Worm (Caenorhabditis elegans) whole organism, L4 larva: ENCODE results near the gene B0454.5.

Experiments used
- aly-2 ChIP-seq: sonication (generic microtip); optimal IDR thresholded peaks from 2 replicates; lab custom pipeline; 2018; ENCODE audit warnings: missing biosample characterization, missing genetic modification characterization
- fkh-10 ChIP-seq: fragments of 150-350 bp; optimal IDR thresholded peaks from 2 replicates; lab custom pipeline; 2014; ENCODE audit warnings: missing biosample characterization, missing genetic modification reagents, missing genetic modification characterization
- madf-5 ChIP-seq, 2 experiments: fragments of 200-800 bp; sonication (Bioruptor generic); IDR thresholded peaks; 2 replicates each; pipeline ENCODE4 v1.3.6; 2022; ENCODE audit warnings: missing compliant biosample characterization in 2 of 2, missing genetic modification characterization in 2 of 2
- nhr-11 ChIP-seq: fragments of 150-350 bp; optimal IDR thresholded peaks from 2 replicates; lab custom pipeline; 2014; ENCODE audit warnings: missing biosample characterization, missing genetic modification characterization
- nhr-25 ChIP-seq: sonication (generic microtip); optimal IDR thresholded peaks from 2 replicates; lab custom pipeline; 2017; ENCODE audit warnings: missing genetic modification characterization, mild to moderate bottlenecking, missing compliant biosample characterization, antibody characterized with exemption, moderate library complexity, borderline replicate concordance; ENCODE audit not compliant: insufficient read depth
- php-3 ChIP-seq: fragments of 200-800 bp; sonication (Bioruptor generic); IDR thresholded peaks from 2 replicates; pipeline ENCODE4 v1.3.6; 2022; ENCODE audit warnings: missing genetic modification reagents, missing genetic modification characterization, missing compliant biosample characterization
- skn-1 ChIP-seq: fragments of 150-350 bp; optimal IDR thresholded peaks from 2 replicates; lab custom pipeline; 2014; ENCODE audit warnings: missing biosample characterization, missing genetic modification characterization
- spr-1 ChIP-seq: sonication (generic microtip); optimal IDR thresholded peaks from 2 replicates; lab custom pipeline; 2016; ENCODE audit warnings: mild to moderate bottlenecking, missing genetic modification characterization, missing compliant biosample characterization
- unc-130 ChIP-seq: sonication (generic microtip); optimal IDR thresholded peaks from 2 replicates; lab custom pipeline; 2016; ENCODE audit warnings: missing genetic modification reagents, missing genetic modification characterization, missing compliant biosample characterization
- ztf-7 ChIP-seq: fragments of 150-350 bp; optimal IDR thresholded peaks from 2 replicates; lab custom pipeline; 2014; ENCODE audit warnings: missing biosample characterization, missing genetic modification characterization

ce11 chrII:2992300-2992699 is 46.4 kb upstream of the B0454.5 start:
- TF ChIP-seq php-3 (GFP tag; lab: Robert Waterston, UW) (no peak), nhr-25 (no peak), nhr-11 (no peak), unc-130 (GFP tag; lab: Kevin White, UChicago) (no peak), aly-2 (no peak), madf-5 (GFP tag; IDR thresholded peaks at IDR 0.05; lab: Robert Waterston, UW) (no peak), fkh-10 (GFP tag; lab: Kevin White, UChicago) (no peak), skn-1 (tag; lab: Kevin White, UChicago) (no peak), ztf-7 (no peak), spr-1 (tag; lab: Kevin White, UChicago) (no peak)
